Fruit fly (Drosophila melanogaster): ENCODE measurements around the gene Gbs-70E.
A peak's percentile ranks its signal among the peaks of the same experiment; 100 is the strongest.

Gene Gbs-70E

dm6 chr3L:14550839-14551415, at the start of gene Gbs-70E:
Gene Gbs-70E (minus strand): TSS chr3L:14550975.
- TF ChIP-seq OdsH (GFP tag; optimal IDR thresholded peaks at IDR 0.05) (peak; percentile 97), h (GFP tag; optimal IDR thresholded peaks at IDR 0.05) (peak; percentile 97), Hr83 (GFP tag; optimal IDR thresholded peaks at IDR 0.05; ENCODE audit: poor library complexity, severe bottlenecking) (peak; percentile 69), sage (GFP tag; optimal IDR thresholded peaks at IDR 0.05) (peak; percentile 69), woc (GFP tag; optimal IDR thresholded peaks at IDR 0.05) (peak; percentile 99), dl (GFP tag; optimal IDR thresholded peaks at IDR 0.05; ENCODE audit: insufficient read depth in 1 of 2, partially characterized antibody in 2 of 2) (peak in 1 of 2 experiments; percentile 44), Sp1 (GFP tag; optimal IDR thresholded peaks at IDR 0.05) (peak; percentile 96), Hr78 (GFP tag; optimal IDR thresholded peaks at IDR 0.05) (no peak), dmrt93B (GFP tag; optimal IDR thresholded peaks at IDR 0.05) (peak; percentile 76), Myc (optimal IDR thresholded peaks at IDR 0.05) (no peak), tai (GFP tag; optimal IDR thresholded peaks at IDR 0.05) (peak; percentile 78), fru (GFP tag; optimal IDR thresholded peaks at IDR 0.05) (peak; percentile 97), Mio (GFP tag; optimal IDR thresholded peaks at IDR 0.05) (peak; percentile 44), ey (GFP tag; optimal IDR thresholded peaks at IDR 0.05) (peak; percentile 95), jim (GFP tag; optimal IDR thresholded peaks at IDR 0.05) (no peak), lola (GFP tag; optimal IDR thresholded peaks at IDR 0.05) (no peak), psq (GFP tag; optimal IDR thresholded peaks at IDR 0.05) (peak; percentile 92), GATAd (GFP tag; optimal IDR thresholded peaks at IDR 0.05) (peak; percentile 9), N (GFP tag; optimal IDR thresholded peaks at IDR 0.05) (no peak), brk (GFP tag; optimal IDR thresholded peaks at IDR 0.05) (peak; percentile 94), br (GFP tag; optimal IDR thresholded peaks at IDR 0.05) (peak; percentile 95), foxo (GFP tag; optimal IDR thresholded peaks at IDR 0.05) (peak; percentile 87 to 97), Jra (GFP tag; optimal IDR thresholded peaks at IDR 0.05) (peak; percentile 94), Hnf4 (GFP tag; optimal IDR thresholded peaks at IDR 0.05) (peak; percentile 95), pan (optimal IDR thresholded peaks at IDR 0.05) (no peak), CrebA (GFP tag; optimal IDR thresholded peaks at IDR 0.05; ENCODE audit: borderline replicate concordance) (peak; percentile 68), dsf (GFP tag; optimal IDR thresholded peaks at IDR 0.05; ENCODE audit: borderline replicate concordance) (peak; percentile 76), Abd-B (GFP tag; optimal IDR thresholded peaks at IDR 0.05) (no peak), CG9705 (GFP tag; optimal IDR thresholded peaks at IDR 0.05) (peak; percentile 87), Dif (GFP tag; optimal IDR thresholded peaks at IDR 0.05; ENCODE audit: partially characterized antibody) (peak; percentile 55), usp (GFP tag; optimal IDR thresholded peaks at IDR 0.05) (no peak), sv (GFP tag; optimal IDR thresholded peaks at IDR 0.05) (peak; percentile 91), HLH106 (tag; optimal IDR thresholded peaks at IDR 0.05) (peak; percentile 94), Vsx2 (GFP tag; optimal IDR thresholded peaks at IDR 0.05; ENCODE audit: partially characterized antibody) (peak; percentile 51), CG32264 (GFP tag; optimal IDR thresholded peaks at IDR 0.05) (peak; percentile 81), Dfd (GFP tag; optimal IDR thresholded peaks at IDR 0.05) (no peak), rgr (GFP tag; optimal IDR thresholded peaks at IDR 0.05) (peak; percentile 96), Rel (GFP tag; optimal IDR thresholded peaks at IDR 0.05) (peak; percentile 71), Rel (tag; optimal IDR thresholded peaks at IDR 0.05) (peak; percentile 85)

dm6 chr3L:14600570-14600969, 49.8 kb upstream of the Gbs-70E start:
- TF ChIP-seq Hnf4 (GFP tag; optimal IDR thresholded peaks at IDR 0.05) (no peak), fru (GFP tag; optimal IDR thresholded peaks at IDR 0.05) (no peak), Abd-B (GFP tag; optimal IDR thresholded peaks at IDR 0.05) (no peak), Mio (GFP tag; optimal IDR thresholded peaks at IDR 0.05) (no peak), Dif (GFP tag; optimal IDR thresholded peaks at IDR 0.05; ENCODE audit: partially characterized antibody) (no peak), psq (GFP tag; optimal IDR thresholded peaks at IDR 0.05) (no peak)

- TF ChIP-seq woc (GFP tag; optimal IDR thresholded peaks at IDR 0.05) (no peak), Hnf4 (GFP tag; optimal IDR thresholded peaks at IDR 0.05) (no peak), jim (GFP tag; optimal IDR thresholded peaks at IDR 0.05) (no peak), HLH106 (tag; optimal IDR thresholded peaks at IDR 0.05) (no peak), GATAd (GFP tag; optimal IDR thresholded peaks at IDR 0.05) (no peak), dl (GFP tag; optimal IDR thresholded peaks at IDR 0.05; ENCODE audit: insufficient read depth in 1 of 2, partially characterized antibody in 2 of 2) (no peak), Mio (GFP tag; optimal IDR thresholded peaks at IDR 0.05) (no peak), Dif (GFP tag; optimal IDR thresholded peaks at IDR 0.05; ENCODE audit: partially characterized antibody) (peak; percentile 41)
Observed at dm6 chr3L:14599503-14599902, 48.7 kb upstream of the Gbs-70E start, which contains the start of gene HGTX. Gene HGTX (minus strand): TSS chr3L:14599540.

Measured in whole organism, wandering third instar larva.